Fruit fly (Drosophila melanogaster): ENCODE measurements around the gene Rbp1.

The Rbp1 gene

dm6 chr3R:10761980-10762379 is 22.2 kb upstream of the Rbp1 start (continued):
- TF ChIP-seq Pdp1 (GFP tag; optimal IDR thresholded peaks at IDR 0.05) = peak; percentile 3 to 94
- TF ChIP-seq Myb (GFP tag; optimal IDR thresholded peaks at IDR 0.05) = no peak
- no peak for TF ChIP-seq Fer2 (tag; optimal IDR thresholded peaks at IDR 0.05)
- TF ChIP-seq Rfx (GFP tag; IDR thresholded peaks at IDR 0.05) = peak; percentile 53
- TF ChIP-seq hkb (optimal IDR thresholded peaks at IDR 0.05) = no peak
- TF ChIP-seq hkb (GFP tag; IDR thresholded peaks at IDR 0.05) = peak; percentile 51; the same call in 1 of the 2 replicates
- TF ChIP-seq dimm (GFP tag; IDR thresholded peaks at IDR 0.05) = no peak
- no peak for TF ChIP-seq Abd-B (GFP tag; optimal IDR thresholded peaks at IDR 0.05)
- peak; percentile 8; the same call in 1 of the 2 replicates for TF ChIP-seq Xrp1 (GFP tag; IDR thresholded peaks at IDR 0.05)
- no peak for TF ChIP-seq Bdp1 (GFP tag; optimal IDR thresholded peaks at IDR 0.05)
- TF ChIP-seq al (GFP tag; IDR thresholded peaks at IDR 0.05) = peak; percentile 23; the same call in 1 of the 2 replicates

dm6 chr3R:10767526-10767925 is 16.7 kb upstream of the Rbp1 start, which contains the start of gene TfIIFbeta:
Gene TfIIFbeta (minus strand): TSS chr3R:10767804.
- TF ChIP-seq NC2β (GFP tag; optimal IDR thresholded peaks at IDR 0.05) (no peak), pzg (GFP tag; optimal IDR thresholded peaks at IDR 0.05) (peak; percentile 50), CG4360 (GFP tag; IDR thresholded peaks at IDR 0.05) (peak; percentile 97), row (GFP tag; IDR thresholded peaks at IDR 0.05) (no peak), sim (GFP tag; IDR thresholded peaks at IDR 0.05) (no peak), CG12942 (GFP tag; optimal IDR thresholded peaks at IDR 0.05) (no peak), CG4617 (GFP tag; optimal IDR thresholded peaks at IDR 0.05; ENCODE audit: borderline replicate concordance) (peak; percentile 62), CG11723 (GFP tag; optimal IDR thresholded peaks at IDR 0.05) (no peak), gce (GFP tag; IDR thresholded peaks at IDR 0.05) (no peak), Hand (GFP tag; optimal IDR thresholded peaks at IDR 0.05) (no peak), odd (GFP tag; optimal IDR thresholded peaks at IDR 0.05) (no peak), CG2202 (tag; optimal IDR thresholded peaks at IDR 0.05) (no peak), BEAF-32 (GFP tag; optimal IDR thresholded peaks at IDR 0.05) (peak; percentile 16), Mad (GFP tag; optimal IDR thresholded peaks at IDR 0.05) (no peak), trem (tag; optimal IDR thresholded peaks at IDR 0.05) (peak; percentile 22), CG11504 (tag; optimal IDR thresholded peaks at IDR 0.05) (no peak), E2f2 (GFP tag; IDR thresholded peaks at IDR 0.05) (peak; percentile 90), Nf-YA (GFP tag; IDR thresholded peaks at IDR 0.05) (no peak), ac (GFP tag; optimal IDR thresholded peaks at IDR 0.05) (no peak), tll (GFP tag; optimal IDR thresholded peaks at IDR 0.05) (no peak), MESR4 (GFP tag; optimal IDR thresholded peaks at IDR 0.05) (peak; percentile 62), kah (GFP tag; optimal IDR thresholded peaks at IDR 0.05) (no peak), bab2 (GFP tag; optimal IDR thresholded peaks at IDR 0.05) (no peak), Lim3 (GFP tag; IDR thresholded peaks at IDR 0.05) (no peak), MBD-R2 (GFP tag; IDR thresholded peaks at IDR 0.05) (peak; percentile 67), gfzf (GFP tag; optimal IDR thresholded peaks at IDR 0.05) (peak; percentile 85), CG9797 (GFP tag; optimal IDR thresholded peaks at IDR 0.05) (peak; percentile 62), Oaz (GFP tag; IDR thresholded peaks at IDR 0.05) (no peak), CG30020 (tag; optimal IDR thresholded peaks at IDR 0.05) (no peak), CG32772 (GFP tag; IDR thresholded peaks at IDR 0.05) (no peak), CG13296 (GFP tag; optimal IDR thresholded peaks at IDR 0.05) (no peak), Dp (GFP tag; optimal IDR thresholded peaks at IDR 0.05) (peak; percentile 87), CG17829 (tag; optimal IDR thresholded peaks at IDR 0.05) (no peak), Dbx (GFP tag; IDR thresholded peaks at IDR 0.05) (0 out of 3 replicates have a peak, but pooled peaks have one; percentile 13), CG10267 (tag; optimal IDR thresholded peaks at IDR 0.05) (peak; percentile 7), cas (GFP tag; IDR thresholded peaks at IDR 0.05) (no peak), CG16815 (GFP tag; optimal IDR thresholded peaks at IDR 0.05) (no peak)
